Worm (Caenorhabditis elegans): ENCODE data around the gene dim-1.

The dim-1 gene

DNA sequence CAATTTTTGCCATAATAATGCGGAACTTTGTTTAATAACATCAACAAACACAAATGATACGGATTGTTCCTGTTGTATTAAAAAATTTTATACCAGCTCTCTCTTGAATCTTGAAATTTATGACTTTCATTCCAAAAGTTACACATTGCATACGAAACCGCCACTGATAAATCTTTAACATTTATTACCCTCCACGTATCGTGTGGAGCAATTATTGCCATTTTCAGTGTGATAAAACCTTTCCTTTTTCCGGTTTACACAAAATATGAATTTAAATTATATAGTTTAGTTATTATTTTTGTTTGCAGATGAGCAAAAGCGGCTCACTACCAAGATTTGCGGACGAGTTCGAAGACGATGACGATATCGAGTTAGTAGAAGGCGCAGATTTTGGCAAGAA lies 2.8 kb upstream of the dim-1 start, which contains the start of gene C18A11.3:
TSS of gene C18A11.3 (plus strand) at position 301 of the 400 bp plus-strand sequence.
- TF ChIP-seq snu-23 (GFP tag; optimal IDR thresholded peaks at IDR 0.05), result no peak
- TF ChIP-seq efl-1 (optimal IDR thresholded peaks at IDR 0.05), result no peak
- TF ChIP-seq efl-1 (GFP tag; optimal IDR thresholded peaks at IDR 0.05 in 1 of 2), result peak in 1 of 2 experiments; percentile 10
- TF ChIP-seq nhr-237 (tag; optimal IDR thresholded peaks at IDR 0.05), result no peak

DNA sequence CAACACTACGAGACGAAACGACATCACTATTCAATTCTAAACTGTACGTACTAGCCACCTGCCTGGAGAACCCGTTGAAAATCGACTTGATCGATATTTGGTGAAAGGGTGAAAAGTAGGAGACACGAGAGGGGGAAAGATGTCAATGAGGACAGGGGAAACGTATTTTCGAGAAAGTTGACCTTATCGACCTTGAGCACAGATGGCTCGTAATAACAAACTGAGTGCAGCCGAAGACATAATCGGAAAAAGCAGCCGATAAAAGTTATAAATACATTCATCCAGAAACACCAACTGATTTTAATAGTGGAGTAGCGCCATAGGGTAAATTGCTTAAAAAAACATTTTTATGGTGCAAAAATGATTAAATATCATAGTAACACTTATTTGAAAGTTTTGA lies 2.0 kb upstream of the dim-1 start:
- TF ChIP-seq nhr-47 (tag; optimal IDR thresholded peaks at IDR 0.05) (no peak), efl-1 (optimal IDR thresholded peaks at IDR 0.05) (no peak), efl-1 (GFP tag; optimal IDR thresholded peaks at IDR 0.05 in 1 of 2) (peak in 1 of 2 experiments; percentile 79), mab-9 (GFP tag; IDR thresholded peaks at IDR 0.05) (no peak), unc-86 (tag; optimal IDR thresholded peaks at IDR 0.05) (no peak), blmp-1 (tag; optimal IDR thresholded peaks at IDR 0.05) (peak; percentile 45)

DNA sequence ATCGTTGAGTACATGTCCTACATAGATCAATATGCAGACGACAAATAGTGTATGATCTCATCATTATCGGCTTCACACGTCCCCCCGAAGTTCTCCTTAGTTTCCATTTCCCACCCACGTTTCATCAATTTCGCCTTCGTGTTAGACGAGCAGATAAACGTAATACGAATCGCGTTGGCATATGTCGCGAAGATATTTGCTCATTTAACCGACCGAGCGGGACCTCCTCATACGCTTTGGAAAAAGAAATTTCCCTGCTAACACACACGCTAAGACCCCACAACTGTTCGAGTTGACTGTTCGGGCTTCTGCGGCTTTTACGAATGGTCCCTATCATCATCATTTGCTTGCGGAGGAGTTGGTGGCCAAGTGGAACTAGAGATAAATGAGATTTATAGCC lies 3.5 kb downstream of the dim-1 start:
- no peak for TF ChIP-seq blmp-1 (tag; optimal IDR thresholded peaks at IDR 0.05)
- TF ChIP-seq nhr-12 (tag; optimal IDR thresholded peaks at IDR 0.05), result no peak
- TF ChIP-seq lin-14 (GFP tag; optimal IDR thresholded peaks at IDR 0.05), result peak; percentile 26

DNA sequence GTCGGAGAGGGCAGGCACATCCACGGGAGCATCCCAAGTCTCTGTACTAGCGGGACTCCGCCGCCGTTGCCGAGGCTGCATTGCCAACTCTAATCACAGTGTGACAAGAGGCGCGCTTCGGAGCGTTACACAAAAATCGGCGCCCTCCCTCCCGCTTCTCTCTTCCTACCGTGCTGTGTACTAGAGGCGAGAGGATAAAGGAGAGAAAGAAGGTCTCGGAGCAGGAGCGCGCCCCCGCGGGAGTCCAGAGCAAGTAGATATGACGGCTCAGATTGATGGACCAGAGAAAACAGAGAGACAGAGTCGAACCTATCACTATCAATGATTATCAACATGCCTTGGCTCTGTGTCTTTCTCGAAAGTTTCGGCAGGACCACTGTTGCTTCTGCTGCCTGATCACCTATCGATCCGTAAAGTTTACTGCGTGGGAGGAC lies 5.0 kb downstream of the dim-1 start:
- TF ChIP-seq lin-15B (tag; optimal IDR thresholded peaks at IDR 0.05), result no peak
- TF ChIP-seq alr-1 (tag; optimal IDR thresholded peaks at IDR 0.05; ENCODE audit: borderline replicate concordance), result no peak
- no peak for TF ChIP-seq snpc-4 (tag; optimal IDR thresholded peaks at IDR 0.05)
- TF ChIP-seq pag-3 (tag; optimal IDR thresholded peaks at IDR 0.05; ENCODE audit: borderline replicate concordance, insufficient read depth), result peak; percentile 39
- TF ChIP-seq mab-9 (GFP tag; IDR thresholded peaks at IDR 0.05), result no peak
- TF ChIP-seq nhr-19 (GFP tag; conservative IDR thresholded peaks at IDR 0.05), result peak; percentile 58
- TF ChIP-seq snu-23 (GFP tag; optimal IDR thresholded peaks at IDR 0.05), result peak; percentile 38
- no peak for TF ChIP-seq nhr-77 (tag; optimal IDR thresholded peaks at IDR 0.05)
- TF ChIP-seq nhr-47 (tag; optimal IDR thresholded peaks at IDR 0.05), result peak; percentile 11
- peak; percentile 43 for TF ChIP-seq unc-130 (tag; optimal IDR thresholded peaks at IDR 0.05)
- TF ChIP-seq rnt-1 (tag; optimal IDR thresholded peaks at IDR 0.05), result peak; percentile 52
- TF ChIP-seq lin-14 (GFP tag; optimal IDR thresholded peaks at IDR 0.05), result peak; percentile 78
- no peak for TF ChIP-seq egl-27 (tag; optimal IDR thresholded peaks at IDR 0.05)
- TF ChIP-seq blmp-1 (tag; optimal IDR thresholded peaks at IDR 0.05), result no peak
- no peak for TF ChIP-seq nhr-76 (tag; optimal IDR thresholded peaks at IDR 0.05)
- peak; percentile 30 for TF ChIP-seq swsn-7 (tag; optimal IDR thresholded peaks at IDR 0.05)
- peak; percentile 79 for TF ChIP-seq nhr-71 (tag; optimal IDR thresholded peaks at IDR 0.05)
- TF ChIP-seq dsc-1 (tag; optimal IDR thresholded peaks at IDR 0.05), result peak; percentile 2
- TF ChIP-seq nhr-11 (tag; optimal IDR thresholded peaks at IDR 0.05), result no peak
- peak; percentile 36 for TF ChIP-seq nhr-20 (tag; optimal IDR thresholded peaks at IDR 0.05)
- TF ChIP-seq irx-1 (tag; optimal IDR thresholded peaks at IDR 0.05), result no peak
- peak; percentile 18 for TF ChIP-seq tbx-2 (tag; optimal IDR thresholded peaks at IDR 0.05)
- peak in 1 of 2 experiments; percentile 41 for TF ChIP-seq lsy-2 (tag; optimal IDR thresholded peaks at IDR 0.05)
- TF ChIP-seq ztf-4 (tag; optimal IDR thresholded peaks at IDR 0.05), result no peak
- TF ChIP-seq ztf-11 (tag; optimal IDR thresholded peaks at IDR 0.05), result no peak
- TF ChIP-seq lin-13 (GFP tag; optimal IDR thresholded peaks at IDR 0.05), result no peak
- TF ChIP-seq dpl-1 (GFP tag; optimal IDR thresholded peaks at IDR 0.05), result no peak

DNA sequence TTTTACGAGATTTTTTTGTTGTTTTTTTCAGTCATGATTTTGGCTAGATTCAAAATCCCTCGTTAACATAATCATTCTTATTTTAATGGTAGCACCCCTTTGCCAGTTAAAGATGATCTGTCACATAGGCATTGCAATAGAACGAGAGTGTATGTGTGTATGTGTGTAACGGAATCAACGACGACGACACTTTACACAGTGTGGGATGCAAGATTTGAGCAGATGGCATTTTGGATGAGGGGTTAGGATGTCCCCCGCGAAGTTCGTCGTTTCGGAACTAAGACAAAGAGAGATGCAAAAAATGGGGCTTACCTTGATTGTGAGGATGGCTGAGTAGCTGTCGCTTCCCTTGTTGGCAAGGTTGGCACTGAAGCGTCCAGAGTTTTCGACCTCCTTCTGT lies 6.0 kb downstream of the dim-1 start:
- TF ChIP-seq nhr-71 (tag; optimal IDR thresholded peaks at IDR 0.05) (no peak), dsc-1 (tag; optimal IDR thresholded peaks at IDR 0.05) (peak; percentile 27), skn-1 (tag; optimal IDR thresholded peaks at IDR 0.05) (no peak), lsy-2 (tag; optimal IDR thresholded peaks at IDR 0.05) (no peak), rnt-1 (tag; optimal IDR thresholded peaks at IDR 0.05) (peak; percentile 35), lin-14 (GFP tag; optimal IDR thresholded peaks at IDR 0.05) (peak; percentile 13), hpl-2 (GFP tag; optimal IDR thresholded peaks at IDR 0.05) (no peak)

Data from whole organism, L1 larva.